Fruit fly (Drosophila melanogaster): Measurements from ENCODE around the gene CG7565.

The CG7565 gene

DNA sequence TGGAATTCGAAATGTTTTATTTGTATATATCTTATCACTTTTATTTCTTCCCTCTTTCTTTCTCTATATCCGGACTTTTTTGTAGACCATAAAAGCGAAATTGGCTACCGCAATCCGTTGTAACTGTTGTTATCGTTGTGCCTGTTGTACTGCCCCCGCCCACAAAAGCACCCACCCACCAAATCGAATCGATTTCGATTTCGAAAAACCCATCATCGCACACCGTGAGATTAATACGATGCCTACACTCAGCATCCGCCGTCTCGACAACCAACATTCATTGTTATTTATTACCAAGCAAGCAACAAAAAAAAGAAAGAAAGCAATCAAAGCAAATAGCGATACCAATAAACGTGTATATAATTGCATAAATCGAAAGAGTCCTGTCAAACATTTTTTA, 16.6 kb upstream of the CG7565 start:
- TF ChIP-seq CG32121 (GFP tag; IDR thresholded peaks at IDR 0.05) (no peak), CG12605 (GFP tag; IDR thresholded peaks at IDR 0.05) (no peak), Snoo (tag; optimal IDR thresholded peaks at IDR 0.05) (no peak), EcR (GFP tag; optimal IDR thresholded peaks at IDR 0.05) (no peak), rn (GFP tag; IDR thresholded peaks at IDR 0.05) (no peak), CG10348 (GFP tag; IDR thresholded peaks at IDR 0.05) (no peak), Pif1B (GFP tag; optimal IDR thresholded peaks at IDR 0.05) (no peak), CG34367 (tag; optimal IDR thresholded peaks at IDR 0.05) (no peak), D1 (tag; optimal IDR thresholded peaks at IDR 0.05) (no peak), Pif1A (GFP tag; optimal IDR thresholded peaks at IDR 0.05) (no peak), CG9948 (tag; optimal IDR thresholded peaks at IDR 0.05) (no peak), CG8159 (tag; optimal IDR thresholded peaks at IDR 0.05) (no peak), CG17806 (tag; optimal IDR thresholded peaks at IDR 0.05) (no peak), fd96Ca (GFP tag; IDR thresholded peaks at IDR 0.05) (no peak), CG14655 (GFP tag; optimal IDR thresholded peaks at IDR 0.05) (no peak)

DNA sequence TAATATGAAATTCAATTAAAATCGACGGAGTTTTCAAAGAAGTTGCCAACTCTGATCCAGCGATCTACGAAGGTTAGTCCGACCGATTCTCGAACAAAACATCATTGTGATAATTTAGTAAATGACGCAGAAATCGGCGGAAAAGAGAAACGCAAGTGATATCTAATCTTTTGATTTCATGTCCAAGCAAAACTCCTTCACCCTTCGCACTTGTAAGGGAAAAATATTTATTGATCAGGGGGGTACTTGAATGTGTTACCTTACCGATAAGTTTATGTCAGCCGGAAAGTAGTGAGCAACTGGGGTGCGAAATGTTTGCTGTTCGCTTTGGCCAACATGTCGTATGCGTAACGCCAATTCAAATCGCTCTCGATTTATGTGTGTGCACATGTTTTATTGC, 5.5 kb upstream of the CG7565 start:
- TF ChIP-seq D1 (tag; optimal IDR thresholded peaks at IDR 0.05), result no peak
- no peak for TF ChIP-seq EcR (GFP tag; optimal IDR thresholded peaks at IDR 0.05)
- TF ChIP-seq CG8301 (tag; optimal IDR thresholded peaks at IDR 0.05), result no peak
- no peak for TF ChIP-seq CG12605 (GFP tag; IDR thresholded peaks at IDR 0.05)
- TF ChIP-seq Pif1B (GFP tag; optimal IDR thresholded peaks at IDR 0.05), result no peak
- TF ChIP-seq CG14655 (GFP tag; optimal IDR thresholded peaks at IDR 0.05), result no peak
- no peak for TF ChIP-seq Snoo (tag; optimal IDR thresholded peaks at IDR 0.05)
- TF ChIP-seq CG15710 (tag; optimal IDR thresholded peaks at IDR 0.05), result no peak
- no peak for TF ChIP-seq CG4496 (GFP tag; IDR thresholded peaks at IDR 0.05)
- no peak for TF ChIP-seq CG17806 (tag; optimal IDR thresholded peaks at IDR 0.05)
- no peak for TF ChIP-seq Pif1A (GFP tag; optimal IDR thresholded peaks at IDR 0.05)
- no peak for TF ChIP-seq CG34367 (tag; optimal IDR thresholded peaks at IDR 0.05)
- no peak for TF ChIP-seq CG32121 (GFP tag; IDR thresholded peaks at IDR 0.05)
- no peak for TF ChIP-seq gl (tag; optimal IDR thresholded peaks at IDR 0.05)
- no peak for TF ChIP-seq CG9948 (tag; optimal IDR thresholded peaks at IDR 0.05)
- TF ChIP-seq rn (GFP tag; IDR thresholded peaks at IDR 0.05), result no peak

DNA sequence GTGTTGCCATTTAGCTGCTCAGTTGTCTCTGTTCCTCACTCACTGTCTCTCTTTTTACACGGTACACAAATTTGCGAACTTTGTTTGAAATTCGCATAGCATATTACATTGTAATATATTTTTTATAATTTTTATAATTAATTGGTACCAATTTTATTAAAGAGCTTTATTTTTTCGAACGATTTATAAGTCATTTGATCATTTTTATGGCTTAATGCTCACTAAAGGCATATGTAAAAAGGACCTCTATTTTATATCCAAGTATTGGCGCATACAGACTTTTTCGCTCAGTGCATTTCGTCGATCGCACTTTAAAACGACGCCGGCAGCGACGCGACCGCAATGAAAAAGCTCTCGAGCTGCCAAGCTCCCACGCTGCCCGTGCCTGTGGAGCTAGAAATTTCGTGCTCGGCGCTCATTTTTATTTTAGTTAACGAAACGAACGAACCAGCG, 4.5 kb upstream of the CG7565 start:
- TF ChIP-seq rn (GFP tag; IDR thresholded peaks at IDR 0.05), result peak; percentile 87
- TF ChIP-seq CG13204 (GFP tag; optimal IDR thresholded peaks at IDR 0.05), result peak; percentile 73
- peak; percentile 90 for TF ChIP-seq CG8301 (tag; optimal IDR thresholded peaks at IDR 0.05)
- TF ChIP-seq CG8159 (tag; optimal IDR thresholded peaks at IDR 0.05), result peak; percentile 94
- TF ChIP-seq gl (tag; optimal IDR thresholded peaks at IDR 0.05), result peak; percentile 71
- peak; percentile 97 for TF ChIP-seq CG32121 (GFP tag; IDR thresholded peaks at IDR 0.05)
- peak; percentile 84 for TF ChIP-seq Pif1B (GFP tag; optimal IDR thresholded peaks at IDR 0.05)
- TF ChIP-seq Ets98B (GFP tag; IDR thresholded peaks at IDR 0.05), result peak; percentile 94
- peak; percentile 84 for TF ChIP-seq CG12605 (GFP tag; IDR thresholded peaks at IDR 0.05)
- peak; percentile 92 for TF ChIP-seq Snoo (tag; optimal IDR thresholded peaks at IDR 0.05)
- peak; percentile 92 for TF ChIP-seq fd96Ca (GFP tag; IDR thresholded peaks at IDR 0.05)
- TF ChIP-seq D1 (tag; optimal IDR thresholded peaks at IDR 0.05), result peak; percentile 81
- TF ChIP-seq Pif1A (GFP tag; optimal IDR thresholded peaks at IDR 0.05), result peak; percentile 87
- TF ChIP-seq CG14655 (GFP tag; optimal IDR thresholded peaks at IDR 0.05), result peak; percentile 93
- peak; percentile 15 for TF ChIP-seq EcR (GFP tag; optimal IDR thresholded peaks at IDR 0.05)
- TF ChIP-seq CG15710 (tag; optimal IDR thresholded peaks at IDR 0.05), result peak; percentile 94
- TF ChIP-seq CG9948 (tag; optimal IDR thresholded peaks at IDR 0.05), result peak; percentile 89
- peak; percentile 83 for TF ChIP-seq CG34367 (tag; optimal IDR thresholded peaks at IDR 0.05)
- TF ChIP-seq CG17806 (tag; optimal IDR thresholded peaks at IDR 0.05), result peak; percentile 80
- TF ChIP-seq CG10348 (GFP tag; IDR thresholded peaks at IDR 0.05), result peak; percentile 91
- peak; percentile 93; the same call in 2 of the 3 replicates for TF ChIP-seq CG4496 (GFP tag; IDR thresholded peaks at IDR 0.05)

DNA sequence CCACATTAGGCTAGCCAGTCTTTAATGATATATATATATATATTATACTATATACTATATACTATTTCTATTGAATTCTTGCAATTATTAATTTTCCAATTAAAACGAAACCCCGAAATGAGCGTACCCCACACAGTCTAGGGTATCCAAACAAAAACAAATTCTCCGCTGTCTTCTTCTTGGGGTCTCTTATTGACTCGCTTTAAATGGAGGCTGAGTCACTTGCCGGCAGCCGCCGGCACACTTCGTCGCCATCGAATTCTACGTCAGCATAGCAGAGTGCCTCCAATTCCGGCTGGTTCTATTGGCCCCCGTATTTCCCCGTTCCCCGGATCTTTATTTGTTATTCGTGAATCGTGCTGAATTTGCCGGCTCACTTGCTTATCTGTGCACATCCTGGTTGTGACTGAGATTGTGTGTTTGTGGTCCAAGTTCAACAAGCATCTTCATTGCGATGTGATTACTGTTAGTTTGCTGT, 3.1 kb upstream of the CG7565 start:
- TF ChIP-seq CG8159 (tag; optimal IDR thresholded peaks at IDR 0.05) (no peak), D1 (tag; optimal IDR thresholded peaks at IDR 0.05) (no peak), CG34367 (tag; optimal IDR thresholded peaks at IDR 0.05) (no peak), CG4496 (GFP tag; IDR thresholded peaks at IDR 0.05) (0 out of 3 replicates have a peak, but pooled peaks have one; percentile 19), CG8301 (tag; optimal IDR thresholded peaks at IDR 0.05) (peak; percentile 5), CG17806 (tag; optimal IDR thresholded peaks at IDR 0.05) (no peak)

DNA sequence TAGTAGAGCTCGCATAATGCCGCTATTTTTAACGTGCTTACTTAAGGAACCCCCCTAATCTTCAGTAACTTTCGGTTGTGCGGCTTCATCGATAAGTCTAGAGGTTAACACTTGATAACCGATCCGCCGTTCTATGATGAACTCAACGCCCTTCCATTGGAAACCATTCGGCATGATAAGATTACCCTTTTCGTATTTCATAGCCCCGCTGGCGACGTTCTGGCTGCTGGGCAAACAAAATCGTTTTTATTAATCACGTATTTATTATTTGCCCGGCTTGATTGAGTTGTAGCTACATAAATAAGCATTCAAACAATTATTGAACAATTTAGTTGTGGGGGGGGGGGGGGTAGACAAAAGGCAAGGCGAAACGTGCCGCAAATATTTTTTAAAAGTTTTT, 2.0 kb upstream of the CG7565 start:
- TF ChIP-seq CG15710 (tag; optimal IDR thresholded peaks at IDR 0.05), result no peak
- no peak for TF ChIP-seq CG34367 (tag; optimal IDR thresholded peaks at IDR 0.05)
- TF ChIP-seq CG4496 (GFP tag; IDR thresholded peaks at IDR 0.05), result no peak
- no peak for TF ChIP-seq Pif1A (GFP tag; optimal IDR thresholded peaks at IDR 0.05)
- no peak for TF ChIP-seq CG32121 (GFP tag; IDR thresholded peaks at IDR 0.05)
- TF ChIP-seq CG9948 (tag; optimal IDR thresholded peaks at IDR 0.05), result no peak
- no peak for TF ChIP-seq CG12605 (GFP tag; IDR thresholded peaks at IDR 0.05)
- TF ChIP-seq CG14655 (GFP tag; optimal IDR thresholded peaks at IDR 0.05), result no peak
- no peak for TF ChIP-seq CG8159 (tag; optimal IDR thresholded peaks at IDR 0.05)

DNA sequence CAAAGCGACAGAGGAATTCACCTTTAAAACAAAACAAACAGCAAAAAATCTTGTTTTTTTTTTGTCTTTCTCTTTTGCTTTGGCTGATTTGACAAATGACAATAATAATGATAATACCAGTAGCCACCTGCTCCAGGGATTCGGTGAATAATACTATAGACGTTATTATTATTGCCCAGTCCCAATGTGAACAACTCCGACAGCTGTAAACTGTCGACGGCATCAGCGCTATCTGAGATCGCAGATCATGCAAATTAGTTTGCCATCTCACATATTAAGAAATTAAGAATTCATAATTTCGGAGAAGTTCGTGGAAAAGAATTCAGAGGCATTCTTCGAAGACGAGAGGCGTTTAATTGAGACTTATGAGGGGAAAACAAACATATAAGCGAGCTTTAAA, 5.4 kb downstream of the CG7565 start:
- TF ChIP-seq CG17806 (tag; optimal IDR thresholded peaks at IDR 0.05) (no peak), CG12605 (GFP tag; IDR thresholded peaks at IDR 0.05) (no peak), D1 (tag; optimal IDR thresholded peaks at IDR 0.05) (no peak), gl (tag; optimal IDR thresholded peaks at IDR 0.05) (no peak), CG10348 (GFP tag; IDR thresholded peaks at IDR 0.05) (no peak), Pif1A (GFP tag; optimal IDR thresholded peaks at IDR 0.05) (no peak), Pif1B (GFP tag; optimal IDR thresholded peaks at IDR 0.05) (no peak), CG34367 (tag; optimal IDR thresholded peaks at IDR 0.05) (no peak), Ets98B (GFP tag; IDR thresholded peaks at IDR 0.05) (no peak), rn (GFP tag; IDR thresholded peaks at IDR 0.05) (no peak)

Data from whole organism, pupa.